Worm (Caenorhabditis elegans): ENCODE measurements around the gene sre-42.

Gene sre-42

DNA sequence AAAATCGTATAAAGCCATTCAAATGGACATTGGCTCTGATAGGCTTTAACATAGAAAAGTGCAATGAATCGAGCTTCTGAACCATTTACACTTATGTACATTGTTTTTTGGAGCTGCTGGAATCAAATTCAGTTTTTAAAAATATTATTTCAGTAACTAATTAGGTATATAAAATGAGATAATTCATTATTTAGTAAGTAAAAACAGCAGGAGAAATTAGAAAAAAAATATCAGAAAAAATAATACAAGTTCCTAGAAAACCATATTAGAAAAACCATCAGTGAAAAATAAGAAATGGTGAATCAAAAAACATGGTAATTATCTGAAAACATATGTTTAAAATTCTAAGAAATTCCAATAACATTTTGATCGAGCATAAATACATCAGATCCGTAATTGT is 11.0 kb upstream of the sre-42 start, which contains the start of gene F57G9.7:
TSS of gene F57G9.7 (minus strand) at position 101 of the 400 bp plus-strand sequence.
- no peak for TF ChIP-seq ZK546.5 (tag; optimal IDR thresholded peaks at IDR 0.05)
- no peak for TF ChIP-seq nhr-10 (tag; optimal IDR thresholded peaks at IDR 0.05)

DNA sequence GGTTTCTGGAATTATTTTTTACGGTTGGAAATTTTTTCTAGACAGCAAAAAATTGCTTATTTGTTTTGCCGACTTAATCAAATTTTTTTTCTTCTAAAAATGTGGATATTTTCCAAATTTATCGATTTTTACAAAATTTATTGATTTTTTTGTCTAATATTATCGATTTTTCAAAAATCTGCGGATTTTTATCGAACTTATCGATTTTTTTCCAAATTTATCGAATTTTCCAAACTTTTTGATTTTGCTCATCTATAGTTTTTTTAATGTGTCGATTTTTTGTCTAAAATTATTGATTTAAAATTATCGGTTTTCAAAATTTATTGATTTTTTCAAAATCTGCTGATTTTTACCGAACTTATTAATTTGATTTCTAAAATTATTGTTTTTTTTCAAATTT is 7.5 kb upstream of the sre-42 start:
- TF ChIP-seq crh-2 (tag; optimal IDR thresholded peaks at IDR 0.05) (no peak), nhr-6 (tag; optimal IDR thresholded peaks at IDR 0.05) (no peak), nhr-237 (tag; optimal IDR thresholded peaks at IDR 0.05) (no peak), lin-11 (tag; optimal IDR thresholded peaks at IDR 0.05) (no peak), unc-55 (GFP tag; optimal IDR thresholded peaks at IDR 0.05) (no peak), gmeb-1 (tag; optimal IDR thresholded peaks at IDR 0.05) (no peak), mab-5 (tag; optimal IDR thresholded peaks at IDR 0.05) (no peak), ama-1 (optimal IDR thresholded peaks at IDR 0.05) (no peak), peb-1 (tag; optimal IDR thresholded peaks at IDR 0.05) (no peak), ztf-1 (GFP tag; conservative IDR thresholded peaks at IDR 0.05) (no peak), nhr-23 (tag; optimal IDR thresholded peaks at IDR 0.05) (no peak), egl-27 (tag; optimal IDR thresholded peaks at IDR 0.05) (no peak), fos-1 (tag; optimal IDR thresholded peaks at IDR 0.05) (no peak), sma-9 (GFP tag; optimal IDR thresholded peaks at IDR 0.05) (no peak), sma-9 (tag; optimal IDR thresholded peaks at IDR 0.05) (no peak), unc-39 (tag; optimal IDR thresholded peaks at IDR 0.05) (no peak)

DNA sequence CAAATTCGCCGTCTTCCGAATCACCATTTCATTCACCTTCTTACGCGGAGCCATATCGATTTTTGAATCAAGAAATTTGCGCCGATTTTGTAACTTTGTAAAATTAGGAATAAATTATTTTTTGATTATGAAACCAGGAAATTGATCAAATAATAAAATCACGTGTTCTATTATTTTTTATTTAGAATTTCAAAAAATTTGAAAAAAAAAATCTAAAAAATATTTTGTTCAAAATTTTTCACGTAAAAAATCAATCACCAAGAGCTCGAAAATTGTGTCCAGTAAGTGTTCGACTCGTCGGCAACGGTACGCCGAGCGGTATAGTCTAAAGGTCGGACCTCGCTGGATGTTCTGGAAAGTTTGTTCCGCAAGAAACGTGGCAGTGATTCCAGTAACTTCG is 7.0 kb upstream of the sre-42 start, which contains the start of gene Y57A10B.7:
TSS of gene Y57A10B.7 (minus strand) at position 101 of the 400 bp plus-strand sequence.
- TF ChIP-seq peb-1 (tag; optimal IDR thresholded peaks at IDR 0.05) (no peak), nhr-25 (tag; optimal IDR thresholded peaks at IDR 0.05) (no peak), fos-1 (tag; optimal IDR thresholded peaks at IDR 0.05) (no peak), zag-1 (tag; optimal IDR thresholded peaks at IDR 0.05) (no peak), C34F6.9 (tag; optimal IDR thresholded peaks at IDR 0.05) (no peak), unc-39 (tag; optimal IDR thresholded peaks at IDR 0.05) (no peak), sma-9 (GFP tag; optimal IDR thresholded peaks at IDR 0.05) (no peak), sma-9 (tag; optimal IDR thresholded peaks at IDR 0.05) (no peak), sma-3 (GFP tag; optimal IDR thresholded peaks at IDR 0.05) (no peak), Y55F3AM.14 (GFP tag; optimal IDR thresholded peaks at IDR 0.05) (no peak), nhr-12 (tag; optimal IDR thresholded peaks at IDR 0.05) (no peak), nhr-10 (tag; optimal IDR thresholded peaks at IDR 0.05) (no peak), R02D3.7 (tag; optimal IDR thresholded peaks at IDR 0.05) (no peak), ztf-11 (tag; optimal IDR thresholded peaks at IDR 0.05) (no peak), lsy-2 (tag; optimal IDR thresholded peaks at IDR 0.05) (no peak), skn-1 (tag; optimal IDR thresholded peaks at IDR 0.05) (no peak), alr-1 (tag; optimal IDR thresholded peaks at IDR 0.05) (no peak), ztf-1 (GFP tag; conservative IDR thresholded peaks at IDR 0.05) (no peak), nhr-6 (tag; optimal IDR thresholded peaks at IDR 0.05) (no peak)

DNA sequence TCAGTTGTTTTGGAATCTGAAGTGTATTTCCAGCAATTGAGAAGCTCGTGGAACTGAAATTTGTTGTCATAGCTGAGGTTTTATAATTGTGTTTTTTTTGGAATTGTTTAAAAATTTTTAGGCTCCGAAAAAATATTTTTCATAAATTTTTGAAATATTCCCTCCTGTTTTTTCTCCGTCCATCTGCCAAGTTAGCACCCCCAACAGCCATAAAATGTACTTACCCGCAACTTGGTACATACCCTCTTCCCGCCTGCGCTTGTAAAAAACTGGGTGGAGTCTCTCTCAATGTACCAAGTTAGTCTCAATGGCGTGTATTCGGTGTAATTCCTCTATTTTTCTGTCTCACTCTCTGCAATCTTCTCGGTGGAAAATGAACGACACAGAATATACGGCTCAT is 3.1 kb upstream of the sre-42 start, which contains the start of gene Y57A10B.6:
TSS of gene Y57A10B.6 (plus strand) at position 301 of the 400 bp plus-strand sequence.
- no peak for TF ChIP-seq unc-39 (tag; optimal IDR thresholded peaks at IDR 0.05)
- no peak for TF ChIP-seq elt-3 (tag; optimal IDR thresholded peaks at IDR 0.05)
- no peak for TF ChIP-seq aly-2 (tag; optimal IDR thresholded peaks at IDR 0.05)
- TF ChIP-seq nhr-12 (tag; optimal IDR thresholded peaks at IDR 0.05) = no peak
- TF ChIP-seq ztf-4 (tag; optimal IDR thresholded peaks at IDR 0.05) = no peak
- no peak for TF ChIP-seq nhr-129 (tag; optimal IDR thresholded peaks at IDR 0.05)
- no peak for TF ChIP-seq C34F6.9 (tag; optimal IDR thresholded peaks at IDR 0.05)
- TF ChIP-seq blmp-1 (tag; optimal IDR thresholded peaks at IDR 0.05; ENCODE audit: insufficient read depth) = no peak
- TF ChIP-seq ceh-82 (tag; optimal IDR thresholded peaks at IDR 0.05) = no peak
- no peak for TF ChIP-seq lin-11 (tag; optimal IDR thresholded peaks at IDR 0.05)
- no peak for TF ChIP-seq F13H6.1 (tag; optimal IDR thresholded peaks at IDR 0.05)
- no peak for TF ChIP-seq lin-39 (tag; optimal IDR thresholded peaks at IDR 0.05)
- TF ChIP-seq lin-13 (GFP tag; optimal IDR thresholded peaks at IDR 0.05) = no peak
- no peak for TF ChIP-seq crh-2 (tag; optimal IDR thresholded peaks at IDR 0.05)
